Fruit fly (Drosophila melanogaster) whole organism, embryonic: ENCODE data around the gene CG7381.

Experiments
- Adf1 ChIP-seq: fragments of 200-800 bp; sonication (Bioruptor generic); IDR thresholded peaks from 2 replicates; pipeline ENCODE4 v1.3.6; 2022; ENCODE audit warnings: missing biosample characterization, missing genetic modification characterization
- Asciz ChIP-seq: fragments of 200-800 bp; sonication (Bioruptor generic); optimal IDR thresholded peaks from 2 replicates; lab custom pipeline; 2017; ENCODE audit warnings: missing biosample characterization, mild to moderate bottlenecking, missing genetic modification characterization, missing genetic modification reagents
- Atf-2 ChIP-seq: fragments of 200-800 bp; sonication (Bioruptor generic); optimal IDR thresholded peaks from 2 replicates; lab custom pipeline; 2016; ENCODE audit warnings: missing biosample characterization, missing genetic modification characterization
- CG1024 ChIP-seq: fragments of 200-800 bp; sonication (Bioruptor generic); IDR thresholded peaks from 2 replicates; pipeline ENCODE4 v1.3.6; 2022; ENCODE audit warnings: missing biosample characterization, missing genetic modification characterization
- CG11456 ChIP-seq: fragments of 200-800 bp; sonication (Bioruptor generic); IDR thresholded peaks from 3 replicates; pipeline ENCODE4 v1.3.6; 2022; ENCODE audit warnings: missing biosample characterization, missing genetic modification characterization
- CG12071 ChIP-seq: fragments of 200-800 bp; sonication (Bioruptor generic); optimal IDR thresholded peaks from 3 replicates; lab custom pipeline; 2018; ENCODE audit warnings: missing biosample characterization, mild to moderate bottlenecking, missing genetic modification characterization
- CG12659 ChIP-seq: fragments of 200-800 bp; sonication (Bioruptor generic); optimal IDR thresholded peaks from 3 replicates; lab custom pipeline; 2017; ENCODE audit warnings: mild to moderate bottlenecking, missing biosample characterization, missing genetic modification reagents, missing genetic modification characterization
- CG12769 ChIP-seq: fragments of 200-800 bp; sonication (Bioruptor generic); optimal IDR thresholded peaks from 2 replicates; lab custom pipeline; 2019; ENCODE audit warnings: missing biosample characterization, mild to moderate bottlenecking, missing genetic modification characterization, moderate library complexity
- CG13894 ChIP-seq: fragments of 200-800 bp; sonication (Bioruptor generic); optimal IDR thresholded peaks from 3 replicates; lab custom pipeline; 2018; ENCODE audit warnings: missing biosample characterization, mild to moderate bottlenecking, missing genetic modification characterization, moderate library complexity
- CG1647 ChIP-seq: fragments of 200-800 bp; sonication (Bioruptor generic); optimal IDR thresholded peaks from 3 replicates; lab custom pipeline; 2016; ENCODE audit warnings: missing biosample characterization, missing genetic modification characterization
- CG16815 ChIP-seq: fragments of 200-800 bp; sonication (Bioruptor generic); optimal IDR thresholded peaks from 3 replicates; lab custom pipeline; 2017; ENCODE audit warnings: missing biosample characterization, mild to moderate bottlenecking, missing genetic modification characterization
- CG17186 ChIP-seq: fragments of 200-800 bp; sonication (Bioruptor generic); optimal IDR thresholded peaks from 3 replicates; lab custom pipeline; 2017; ENCODE audit warnings: missing biosample characterization, missing genetic modification reagents, missing genetic modification characterization
- CG17359 ChIP-seq: fragments of 200-800 bp; sonication (Bioruptor generic); optimal IDR thresholded peaks from 3 replicates; lab custom pipeline; 2018; ENCODE audit warnings: missing biosample characterization, mild to moderate bottlenecking, missing genetic modification characterization, moderate library complexity
- CG17361 ChIP-seq: fragments of 200-800 bp; sonication (Bioruptor generic); IDR thresholded peaks from 3 replicates; pipeline ENCODE4 v1.3.6; 2022; ENCODE audit warnings: missing biosample characterization, missing genetic modification characterization
- CG34422 ChIP-seq: fragments of 200-800 bp; sonication (Bioruptor generic); IDR thresholded peaks from 3 replicates; pipeline ENCODE4 v1.3.6; 2022; ENCODE audit warnings: missing biosample characterization, missing genetic modification characterization
- CG42726 ChIP-seq: fragments of 200-800 bp; sonication (Bioruptor generic); IDR thresholded peaks from 2 replicates; pipeline ENCODE4 v1.3.6; 2022; ENCODE audit warnings: missing biosample characterization, missing genetic modification characterization; ENCODE audit not compliant: partially characterized antibody
- CG4360 ChIP-seq: fragments of 200-800 bp; sonication (Bioruptor generic); IDR thresholded peaks from 2 replicates; pipeline ENCODE4 v1.3.6; 2022; ENCODE audit warnings: missing biosample characterization, missing genetic modification characterization
- CG7839 ChIP-seq: fragments of 200-800 bp; sonication (Bioruptor generic); optimal IDR thresholded peaks from 3 replicates; lab custom pipeline; 2018; ENCODE audit warnings: missing biosample characterization, mild to moderate bottlenecking, missing genetic modification characterization, moderate library complexity
- CG7928 ChIP-seq: fragments of 200-800 bp; sonication (Bioruptor generic); optimal IDR thresholded peaks from 2 replicates; lab custom pipeline; 2017; ENCODE audit warnings: missing biosample characterization, mild to moderate bottlenecking, missing genetic modification characterization
- CG8281 ChIP-seq: fragments of 200-800 bp; sonication (Bioruptor generic); optimal IDR thresholded peaks from 2 replicates; lab custom pipeline; 2018; ENCODE audit warnings: missing biosample characterization, mild to moderate bottlenecking, missing genetic modification characterization, moderate library complexity
- CG8359 ChIP-seq: fragments of 200-800 bp; sonication (Bioruptor generic); optimal IDR thresholded peaks from 2 replicates; lab custom pipeline; 2017; ENCODE audit warnings: missing biosample characterization, mild to moderate bottlenecking, missing genetic modification characterization, borderline replicate concordance
- CG9215 ChIP-seq: fragments of 200-800 bp; sonication (Bioruptor generic); IDR thresholded peaks from 2 replicates; pipeline ENCODE4 v1.3.6; 2022; ENCODE audit warnings: missing biosample characterization, missing genetic modification characterization
- HLH54F ChIP-seq: fragments of 200-800 bp; sonication (Bioruptor generic); optimal IDR thresholded peaks from 3 replicates; lab custom pipeline; 2016; ENCODE audit warnings: missing biosample characterization, missing genetic modification characterization
- Hmx ChIP-seq: fragments of 200-800 bp; sonication (Bioruptor generic); optimal IDR thresholded peaks from 2 replicates; lab custom pipeline; 2016; ENCODE audit warnings: missing biosample characterization, missing genetic modification characterization
- Med ChIP-seq: fragments of 200-800 bp; sonication (Bioruptor generic); peaks from one replicate; lab custom pipeline; 2016; ENCODE audit warnings: missing biosample characterization, missing genetic modification characterization, mild to moderate bottlenecking, inconsistent platforms, moderate library complexity
- Ptx1 ChIP-seq: fragments of 200-800 bp; sonication (Bioruptor generic); IDR thresholded peaks from 2 replicates; pipeline ENCODE4 v1.3.6; 2022; ENCODE audit warnings: missing biosample characterization, missing genetic modification characterization
- Ravus ChIP-seq: fragments of 200-800 bp; sonication (Bioruptor generic); IDR thresholded peaks from 2 replicates; pipeline ENCODE4 v1.3.6; 2022; ENCODE audit warnings: missing biosample characterization, missing genetic modification characterization
- Sin3A ChIP-seq: fragments of >200 bp; optimal IDR thresholded peaks from 2 replicates; lab custom pipeline; 2018
- Ssrp ChIP-seq: fragments of 200-800 bp; sonication (Bioruptor generic); optimal IDR thresholded peaks from 2 replicates; lab custom pipeline; 2018; ENCODE audit warnings: missing biosample characterization, mild to moderate bottlenecking, missing genetic modification characterization, moderate library complexity
- aop ChIP-seq: fragments of 200-800 bp; sonication (Bioruptor generic); IDR thresholded peaks from 2 replicates; pipeline ENCODE4 v1.3.6; 2022; ENCODE audit warnings: missing biosample characterization, missing genetic modification characterization
- ap ChIP-seq: fragments of 200-800 bp; sonication (Bioruptor generic); IDR thresholded peaks from 2 replicates; pipeline ENCODE4 v1.3.6; 2022; ENCODE audit warnings: missing biosample characterization, missing genetic modification characterization
- br ChIP-seq: fragments of >200 bp; optimal IDR thresholded peaks from 2 replicates; lab custom pipeline; 2017
- btn ChIP-seq: fragments of 200-800 bp; sonication (Bioruptor generic); optimal IDR thresholded peaks from 2 replicates; lab custom pipeline; 2016; ENCODE audit warnings: missing biosample characterization, missing genetic modification characterization
- cas ChIP-seq: fragments of 200-800 bp; sonication (Bioruptor generic); IDR thresholded peaks from 2 replicates; pipeline ENCODE4 v1.3.6; 2022; ENCODE audit warnings: missing biosample characterization, missing genetic modification characterization
- crp ChIP-seq, 2 experiments: fragments of 200-800 bp; sonication (Bioruptor generic); optimal IDR thresholded peaks; 2 replicates in 1 of 2; 3 replicates in 1 of 2; lab custom pipeline; 2017; ENCODE audit warnings: missing biosample characterization in 2 of 2, missing genetic modification characterization in 2 of 2, mild to moderate bottlenecking in 1 of 2, moderate library complexity in 1 of 2
- dati ChIP-seq: fragments of 200-800 bp; sonication (Bioruptor generic); IDR thresholded peaks from 2 replicates; pipeline ENCODE4 v1.3.6; 2022; ENCODE audit warnings: missing biosample characterization, missing genetic modification characterization
- dimm ChIP-seq: fragments of 200-800 bp; sonication (Bioruptor generic); IDR thresholded peaks from 2 replicates; pipeline ENCODE4 v1.3.6; 2022; ENCODE audit warnings: missing biosample characterization, missing genetic modification characterization
- fd3F ChIP-seq: fragments of 200-800 bp; sonication (Bioruptor generic); optimal IDR thresholded peaks from 2 replicates; lab custom pipeline; 2018; ENCODE audit warnings: missing biosample characterization, mild to moderate bottlenecking, missing genetic modification characterization, moderate library complexity
- gcm2 ChIP-seq: fragments of 200-800 bp; sonication (Bioruptor generic); optimal IDR thresholded peaks from 2 replicates; lab custom pipeline; 2016; ENCODE audit warnings: missing biosample characterization, missing genetic modification characterization
- grau ChIP-seq: fragments of 200-800 bp; optimal IDR thresholded peaks from 3 replicates; lab custom pipeline; 2019; ENCODE audit warnings: missing biosample characterization, mild to moderate bottlenecking, missing genetic modification characterization, moderate library complexity
- gro ChIP-seq: fragments of 200-800 bp; sonication (Bioruptor generic); optimal IDR thresholded peaks from 2 replicates; lab custom pipeline; 2016; ENCODE audit warnings: missing biosample characterization, missing genetic modification characterization
- ind ChIP-seq: fragments of 200-800 bp; sonication (Bioruptor generic); optimal IDR thresholded peaks from 3 replicates; lab custom pipeline; 2016; ENCODE audit warnings: missing biosample characterization, missing genetic modification characterization
- jigr1 ChIP-seq: fragments of 200-800 bp; sonication (Bioruptor generic); IDR thresholded peaks from 3 replicates; pipeline ENCODE4 v1.3.6; 2022; ENCODE audit warnings: missing biosample characterization, missing genetic modification characterization
- odd ChIP-seq: fragments of 200-800 bp; sonication (Bioruptor generic); optimal IDR thresholded peaks from 2 replicates; lab custom pipeline; 2017; ENCODE audit warnings: missing biosample characterization, mild to moderate bottlenecking, missing genetic modification characterization
- pros ChIP-seq: fragments of 200-800 bp; sonication (Bioruptor generic); optimal IDR thresholded peaks from 3 replicates; lab custom pipeline; 2019; ENCODE audit warnings: missing biosample characterization, mild to moderate bottlenecking, missing genetic modification characterization, moderate library complexity
- ranshi ChIP-seq: fragments of 200-800 bp; sonication (Bioruptor generic); IDR thresholded peaks from 2 replicates; pipeline ENCODE4 v1.3.6; 2022; ENCODE audit warnings: missing biosample characterization, missing genetic modification characterization
- shn ChIP-seq: fragments of 200-800 bp; sonication (Bioruptor generic); optimal IDR thresholded peaks from 3 replicates; lab custom pipeline; 2016; ENCODE audit warnings: missing biosample characterization, missing genetic modification characterization
- tll ChIP-seq, 2 experiments: fragments of 200-800 bp in 1 of 2; fragments of >200 bp in 1 of 2; sonication (Bioruptor generic) in 1 of 2; optimal IDR thresholded peaks; 2 replicates each; lab custom pipeline; 2017 to 2019; ENCODE audit warnings: missing biosample characterization in 2 of 2, missing genetic modification characterization in 2 of 2, mild to moderate bottlenecking in 1 of 2, moderate library complexity in 1 of 2
- wor ChIP-seq: fragments of 200-800 bp; sonication (Bioruptor generic); IDR thresholded peaks from 2 replicates; pipeline ENCODE4 v1.3.6; 2022; ENCODE audit warnings: missing biosample characterization, missing genetic modification characterization
- zf30C ChIP-seq: fragments of 200-800 bp; sonication (Bioruptor generic); optimal IDR thresholded peaks from 3 replicates; lab custom pipeline; 2018; ENCODE audit warnings: missing biosample characterization, mild to moderate bottlenecking, missing genetic modification characterization
- zfh1 ChIP-seq: fragments of 200-800 bp; sonication (Bioruptor generic); IDR thresholded peaks from 3 replicates; pipeline ENCODE4 v1.3.6; 2022; ENCODE audit warnings: missing biosample characterization, missing genetic modification characterization

Gene CG7381

DNA sequence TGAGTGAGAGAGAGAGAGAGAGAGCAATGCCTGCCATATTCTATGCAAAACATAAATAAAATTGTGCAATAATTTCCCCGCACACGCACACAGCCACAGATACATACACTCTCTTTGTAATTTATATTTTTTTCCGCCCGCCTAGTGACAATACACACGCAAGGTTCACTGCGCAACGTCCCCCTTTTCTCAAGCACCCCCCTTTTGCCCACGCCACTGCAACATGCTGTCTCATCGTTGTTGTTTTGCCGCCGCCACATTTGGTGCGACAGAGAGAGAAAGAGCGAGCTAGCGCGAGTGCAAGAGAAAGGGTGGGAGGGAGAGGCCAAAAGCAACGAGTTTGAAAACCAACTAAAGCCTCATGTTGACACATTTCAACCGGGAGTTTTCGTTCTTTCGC lies 35.1 kb upstream of the CG7381 start (continued):
- TF ChIP-seq CG8359 = no peak
- peak in 1 of 2 experiments; percentile 55 for TF ChIP-seq tll (GFP tag; optimal IDR thresholded peaks at IDR 0.05; lab: Kevin White, UChicago)
- peak; percentile 17 for TF ChIP-seq CG17186 (GFP tag; lab: Kevin White, UChicago)
- TF ChIP-seq aop (GFP tag; lab: Robert Waterston, UW) = 0 out of 2 replicates have a peak, but pooled peaks have one; percentile 48
- peak; percentile 37; the same call in 1 of the 2 replicates for TF ChIP-seq dati (GFP tag; lab: Robert Waterston, UW)
- peak; percentile 32 for TF ChIP-seq btn (GFP tag; lab: Kevin White, UChicago)
- TF ChIP-seq shn (GFP tag; lab: Kevin White, UChicago) = peak; percentile 22
- no peak for TF ChIP-seq crp (GFP tag; optimal IDR thresholded peaks at IDR 0.05; lab: Kevin White, UChicago)
- no peak for TF ChIP-seq CG12071 (GFP tag; lab: Kevin White, UChicago)
- no peak for TF ChIP-seq CG8281
- peak; percentile 16 for TF ChIP-seq gcm2 (GFP tag; lab: Kevin White, UChicago)
- peak; percentile 55 for TF ChIP-seq HLH54F
- TF ChIP-seq cas (GFP tag; lab: Robert Waterston, UW) = no peak
- TF ChIP-seq Ssrp (tag; lab: Kevin White, UChicago) = no peak
- no peak; the same call in 1 of the 2 replicates for TF ChIP-seq Ravus (GFP tag; lab: Robert Waterston, UW)
- TF ChIP-seq Sin3A (lab: Kevin White, UChicago) = no peak
- TF ChIP-seq zf30C = no peak
- TF ChIP-seq pros (GFP tag; lab: Kevin White, UChicago) = peak; percentile 29
- no peak for TF ChIP-seq CG17361 (GFP tag; lab: Robert Waterston, UW)
- peak; percentile 96 for TF ChIP-seq Med (GFP tag; lab: Kevin White, UChicago)
- TF ChIP-seq zfh1 (GFP tag; lab: Robert Waterston, UW) = peak; percentile 75; the same call in 2 of the 3 replicates
- peak; percentile 86 for TF ChIP-seq CG34422 (GFP tag; lab: Robert Waterston, UW)
- peak; percentile 56 for TF ChIP-seq CG7839
- peak; percentile 26 for TF ChIP-seq CG12659 (GFP tag; lab: Kevin White, UChicago)
- peak; percentile 66 for TF ChIP-seq CG1647 (GFP tag; lab: Kevin White, UChicago)
- peak; percentile 29 for TF ChIP-seq CG16815 (GFP tag; lab: Kevin White, UChicago)
- peak; percentile 61 for TF ChIP-seq gro (GFP tag; lab: Kevin White, UChicago)
- no peak for TF ChIP-seq CG7928 (GFP tag; lab: Kevin White, UChicago)
- no peak for TF ChIP-seq CG12769 (tag; lab: Kevin White, UChicago)
- TF ChIP-seq ap (GFP tag; lab: Robert Waterston, UW) = peak; percentile 62
- no peak for TF ChIP-seq CG1024 (GFP tag; lab: Robert Waterston, UW)
- TF ChIP-seq CG9215 = peak; percentile 23; the same call in 1 of the 2 replicates
- TF ChIP-seq wor = peak; percentile 45; the same call in 1 of the 2 replicates
- TF ChIP-seq CG42726 = 0 out of 2 replicates have a peak, but pooled peaks have one; percentile 52
- TF ChIP-seq Adf1 = peak; percentile 27
- TF ChIP-seq ind = peak; percentile 60
- peak; percentile 21 for TF ChIP-seq Atf-2
- peak; percentile 73 for TF ChIP-seq CG11456 (GFP tag; lab: Robert Waterston, UW)
- peak; percentile 53; the same call in 1 of the 2 replicates for TF ChIP-seq CG4360 (GFP tag; lab: Robert Waterston, UW)
- TF ChIP-seq CG17359 (tag; lab: Kevin White, UChicago) = peak; percentile 65
- no peak for TF ChIP-seq jigr1 (GFP tag; lab: Robert Waterston, UW)
- peak; percentile 7 for TF ChIP-seq odd (GFP tag; lab: Kevin White, UChicago)
- TF ChIP-seq Ptx1 = peak; percentile 77
- no peak for TF ChIP-seq br (lab: Kevin White, UChicago)
- TF ChIP-seq Asciz (GFP tag; lab: Kevin White, UChicago) = no peak
- 0 out of 2 replicates have a peak, but pooled peaks have one; percentile 16 for TF ChIP-seq dimm (GFP tag; lab: Robert Waterston, UW)
- TF ChIP-seq Hmx (GFP tag; lab: Kevin White, UChicago) = no peak
- TF ChIP-seq ranshi (GFP tag; lab: Robert Waterston, UW) = peak; percentile 55; the same call in 1 of the 2 replicates
- peak; percentile 52 for TF ChIP-seq grau (tag; lab: Kevin White, UChicago)
- no peak for TF ChIP-seq fd3F
- TF ChIP-seq CG13894 (tag; lab: Kevin White, UChicago) = no peak
